Worm (Caenorhabditis elegans): ENCODE measurements around the gene F59A1.6.

DNA sequence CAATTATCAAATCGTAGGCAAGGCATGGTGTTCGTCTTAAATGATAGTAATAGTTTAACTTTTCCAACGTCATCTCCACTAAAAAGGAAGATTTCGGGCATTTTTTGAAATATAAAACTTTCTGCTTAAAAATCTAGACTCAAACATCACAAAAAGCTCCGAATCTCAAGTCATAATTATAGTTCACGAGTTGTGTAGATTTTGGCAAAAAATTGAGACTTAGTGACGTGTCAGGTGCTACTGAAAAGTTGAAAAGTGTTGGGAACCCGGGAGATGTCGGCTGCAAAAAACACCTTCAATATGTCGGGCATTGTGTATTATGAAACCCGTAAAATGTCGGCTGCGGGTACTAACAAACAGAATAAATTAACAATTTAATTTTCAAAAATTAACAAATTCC lies 10.9 kb downstream of the F59A1.6 start, which contains the start of gene Y26G10.1:
- TF ChIP-seq unc-62 (GFP tag; optimal IDR thresholded peaks at IDR 0.05) (no peak), snpc-4 (GFP tag; optimal IDR thresholded peaks at IDR 0.05) (no peak), snpc-4 (tag; optimal IDR thresholded peaks at IDR 0.05) (no peak), snpc-1.1 (tag; optimal IDR thresholded peaks at IDR 0.05; ENCODE audit: insufficient read depth) (no peak), ztf-28 (GFP tag; IDR thresholded peaks at IDR 0.05) (no peak), akir-1 (GFP tag; optimal IDR thresholded peaks at IDR 0.05) (no peak), die-1 (tag; optimal IDR thresholded peaks at IDR 0.05) (no peak), lin-35 (GFP tag; optimal IDR thresholded peaks at IDR 0.05) (no peak), ama-1 (optimal IDR thresholded peaks at IDR 0.05) (no peak), ama-1 (GFP tag; optimal IDR thresholded peaks at IDR 0.05) (no peak)
